Worm (Caenorhabditis elegans): Measurements from ENCODE around the gene cdh-1.

ce11 chrIII:2907819-2908218 is 2.9 kb upstream of the cdh-1 start:
- TF ChIP-seq zip-8 (tag; optimal IDR thresholded peaks at IDR 0.05) (no peak), nhr-237 (tag; optimal IDR thresholded peaks at IDR 0.05) (no peak), bed-3 (GFP tag; optimal IDR thresholded peaks at IDR 0.05) (no peak), unc-62 (GFP tag; optimal IDR thresholded peaks at IDR 0.05) (no peak), mep-1 (tag; optimal IDR thresholded peaks at IDR 0.05) (no peak), elt-1 (tag; optimal IDR thresholded peaks at IDR 0.05; ENCODE audit: borderline replicate concordance, insufficient read depth) (no peak), nhr-28 (tag; optimal IDR thresholded peaks at IDR 0.05) (no peak)

Data from whole organism, mixed stage, embryonic.